Worm (Caenorhabditis elegans) whole organism, L1 larva: ENCODE data around the gene tre-5.

Experiments
- aha-1 ChIP-seq: fragments of 150-350 bp; optimal IDR thresholded peaks from 2 replicates; lab custom pipeline; 2014; ENCODE audit warnings: missing biosample characterization, missing genetic modification characterization
- alr-1 ChIP-seq: fragments of 200-800 bp; sonication (Bioruptor generic); optimal IDR thresholded peaks from 2 replicates; lab custom pipeline; 2018; ENCODE audit warnings: borderline replicate concordance, mild to moderate bottlenecking, missing genetic modification characterization, missing compliant biosample characterization
- aly-2 ChIP-seq: fragments of 150-350 bp; optimal IDR thresholded peaks from 2 replicates; lab custom pipeline; 2014; ENCODE audit warnings: missing biosample characterization, missing genetic modification characterization
- ama-1 ChIP-seq: fragments of 150-350 bp; optimal IDR thresholded peaks from 2 replicates; lab custom pipeline; 2014
- blmp-1 ChIP-seq: fragments of 150-350 bp; optimal IDR thresholded peaks from 2 replicates; lab custom pipeline; 2014; ENCODE audit warnings: missing biosample characterization, missing genetic modification characterization
- ceh-8 ChIP-seq: fragments of 200-800 bp; sonication (Bioruptor generic); optimal IDR thresholded peaks from 2 replicates; lab custom pipeline; 2018; ENCODE audit warnings: mild to moderate bottlenecking, missing genetic modification characterization, moderate library complexity, missing compliant biosample characterization
- ceh-88 ChIP-seq: fragments of 200-800 bp; sonication (Bioruptor generic); IDR thresholded peaks from 2 replicates; pipeline ENCODE4 v1.3.6; 2022; ENCODE audit warnings: missing genetic modification characterization, missing compliant biosample characterization
- ceh-90 ChIP-seq: sonication (generic microtip); optimal IDR thresholded peaks from 2 replicates; lab custom pipeline; 2016; ENCODE audit warnings: missing genetic modification characterization, missing compliant biosample characterization
- ces-1 ChIP-seq: fragments of 150-350 bp; optimal IDR thresholded peaks from 2 replicates; lab custom pipeline; 2014; ENCODE audit warnings: missing biosample characterization, missing genetic modification reagents, missing genetic modification characterization
- efl-1 ChIP-seq, 4 experiments: fragments of 150-350 bp; optimal IDR thresholded peaks in 3 of 4; peaks in 1 of 4; 1 replicate in 1 of 4; 2 replicates in 3 of 4; lab custom pipeline; 2014; ENCODE audit warnings: missing biosample characterization in 2 of 4, missing genetic modification characterization in 2 of 4, missing genetic modification reagents in 2 of 4
- efl-3 ChIP-seq: fragments of 200-800 bp; sonication (Bioruptor generic); optimal IDR thresholded peaks from 2 replicates; lab custom pipeline; 2018; ENCODE audit warnings: mild to moderate bottlenecking, missing genetic modification characterization, missing compliant biosample characterization
- egl-13 ChIP-seq: sonication (generic microtip); optimal IDR thresholded peaks from 2 replicates; lab custom pipeline; 2016; ENCODE audit warnings: missing genotype, missing genetic modification reagents, missing genetic modification characterization, missing compliant biosample characterization
- egl-27 ChIP-seq, 2 experiments: fragments of 150-350 bp in 1 of 2; sonication (generic microtip); optimal IDR thresholded peaks; 3 replicates each; lab custom pipeline; 2017 to 2018; ENCODE audit warnings: missing biosample characterization in 2 of 2, missing genetic modification characterization in 2 of 2, missing genetic modification reagents in 2 of 2
- elt-3 ChIP-seq, 6 experiments: fragments of 150-350 bp in 1 of 6; sonication (generic microtip); optimal IDR thresholded peaks; 2 replicates each; lab custom pipeline; 2017 to 2018; ENCODE audit warnings: missing biosample characterization in 6 of 6, missing genetic modification characterization in 6 of 6, inconsistent platforms in 1 of 6
- ets-5 ChIP-seq: fragments of 200-800 bp; sonication (Bioruptor generic); IDR thresholded peaks from 2 replicates; pipeline ENCODE4 v1.3.6; 2022; ENCODE audit warnings: missing genetic modification characterization, missing compliant biosample characterization
- fkh-10 ChIP-seq: sonication (generic microtip); optimal IDR thresholded peaks from 2 replicates; lab custom pipeline; 2017; ENCODE audit warnings: missing biosample characterization, missing genetic modification reagents, missing genetic modification characterization
- fkh-4 ChIP-seq: sonication (generic microtip); optimal IDR thresholded peaks from 2 replicates; lab custom pipeline; 2016; ENCODE audit warnings: missing compliant biosample characterization, missing genetic modification characterization, borderline replicate concordance
- fkh-8 ChIP-seq: sonication (generic microtip); optimal IDR thresholded peaks from 2 replicates; lab custom pipeline; 2016; ENCODE audit warnings: mild to moderate bottlenecking, missing genetic modification characterization, missing compliant biosample characterization
- hlh-4 ChIP-seq: sonication (generic microtip); optimal IDR thresholded peaks from 2 replicates; lab custom pipeline; 2016; ENCODE audit warnings: mild to moderate bottlenecking, missing genetic modification characterization, missing compliant biosample characterization
- hpl-2 ChIP-seq: fragments of 150-350 bp; optimal IDR thresholded peaks from 2 replicates; lab custom pipeline; 2014; ENCODE audit warnings: missing biosample characterization, missing genetic modification reagents, missing genetic modification characterization
- irx-1 ChIP-seq: sonication (generic microtip); optimal IDR thresholded peaks from 2 replicates; lab custom pipeline; 2016; ENCODE audit warnings: missing genetic modification characterization, missing compliant biosample characterization
- jun-1 ChIP-seq: fragments of 150-350 bp; optimal IDR thresholded peaks from 2 replicates; lab custom pipeline; 2014; ENCODE audit warnings: missing biosample characterization, missing genetic modification reagents, missing genetic modification characterization
- lin-13 ChIP-seq: fragments of 150-350 bp; optimal IDR thresholded peaks from 2 replicates; lab custom pipeline; 2014; ENCODE audit warnings: missing biosample characterization, missing genetic modification reagents, missing genetic modification characterization
- lin-35 ChIP-seq, 2 experiments: fragments of 150-350 bp; optimal IDR thresholded peaks; 2 replicates each; lab custom pipeline; 2014; ENCODE audit warnings: missing biosample characterization in 2 of 2, missing genetic modification characterization in 2 of 2, missing genetic modification reagents in 2 of 2
- lin-39 ChIP-seq: fragments of 150-350 bp; optimal IDR thresholded peaks from 2 replicates; lab custom pipeline; 2014; ENCODE audit warnings: missing biosample characterization, missing genetic modification reagents, missing genetic modification characterization
- lir-3 ChIP-seq: sonication (generic microtip); optimal IDR thresholded peaks from 2 replicates; lab custom pipeline; 2016; ENCODE audit warnings: mild to moderate bottlenecking, missing genetic modification characterization, moderate library complexity, missing compliant biosample characterization; ENCODE audit not compliant: poor library complexity
- lsy-2 ChIP-seq, 2 experiments: fragments of 150-350 bp; optimal IDR thresholded peaks; 2 replicates each; lab custom pipeline; 2014; ENCODE audit warnings: missing biosample characterization in 2 of 2, missing genetic modification characterization in 2 of 2
- mab-9 ChIP-seq: fragments of 200-800 bp; sonication (Bioruptor generic); IDR thresholded peaks from 2 replicates; pipeline ENCODE4 v1.3.6; 2022; ENCODE audit warnings: missing genetic modification reagents, missing genetic modification characterization, missing compliant biosample characterization
- nhr-11 ChIP-seq: fragments of 150-350 bp; optimal IDR thresholded peaks from 2 replicates; lab custom pipeline; 2014; ENCODE audit warnings: missing biosample characterization, missing genetic modification characterization
- nhr-12 ChIP-seq: sonication (generic microtip); optimal IDR thresholded peaks from 2 replicates; lab custom pipeline; 2017; ENCODE audit warnings: missing biosample characterization, missing genetic modification characterization
- nhr-19 ChIP-seq: fragments of 200-800 bp; sonication (Bioruptor generic); conservative IDR thresholded peaks from 2 replicates; pipeline ENCODE4 v1.3.6; 2022; ENCODE audit warnings: missing genetic modification characterization, missing compliant biosample characterization
- nhr-20 ChIP-seq: sonication (generic microtip); optimal IDR thresholded peaks from 2 replicates; lab custom pipeline; 2016; ENCODE audit warnings: mild to moderate bottlenecking, missing genetic modification characterization, missing compliant biosample characterization
- nhr-47 ChIP-seq: sonication (generic microtip); optimal IDR thresholded peaks from 2 replicates; lab custom pipeline; 2016; ENCODE audit warnings: mild to moderate bottlenecking, missing genetic modification characterization, moderate library complexity, missing compliant biosample characterization
- nhr-76 ChIP-seq: sonication (generic microtip); optimal IDR thresholded peaks from 2 replicates; lab custom pipeline; 2017; ENCODE audit warnings: missing biosample characterization, missing genetic modification characterization
- nhr-77 ChIP-seq: fragments of 150-350 bp; optimal IDR thresholded peaks from 2 replicates; lab custom pipeline; 2014; ENCODE audit warnings: missing biosample characterization, missing genetic modification characterization
- nhr-84 ChIP-seq: sonication (generic microtip); optimal IDR thresholded peaks from 2 replicates; lab custom pipeline; 2017; ENCODE audit warnings: missing biosample characterization, missing genetic modification characterization
- nhr-85 ChIP-seq: sonication (generic microtip); peaks from one replicate; lab custom pipeline; 2016; ENCODE audit warnings: missing genetic modification characterization, inconsistent platforms, missing compliant biosample characterization
- pag-3 ChIP-seq: sonication (generic microtip); optimal IDR thresholded peaks from 2 replicates; lab custom pipeline; 2017; ENCODE audit warnings: missing genetic modification characterization, mild to moderate bottlenecking, missing compliant biosample characterization, antibody characterized with exemption, borderline replicate concordance; ENCODE audit not compliant: insufficient read depth
- pax-3 ChIP-seq: fragments of 200-800 bp; sonication (Bioruptor generic); optimal IDR thresholded peaks from 2 replicates; lab custom pipeline; 2018; ENCODE audit warnings: mild to moderate bottlenecking, missing genetic modification characterization, moderate library complexity, missing compliant biosample characterization
- pqm-1 ChIP-seq: sonication (generic microtip); optimal IDR thresholded peaks from 3 replicates; lab custom pipeline; 2017; ENCODE audit warnings: missing biosample characterization, missing genetic modification characterization
- rnt-1 ChIP-seq: sonication (generic microtip); optimal IDR thresholded peaks from 2 replicates; lab custom pipeline; 2016; ENCODE audit warnings: mild to moderate bottlenecking, missing genetic modification characterization, moderate library complexity, missing compliant biosample characterization
- snpc-4 ChIP-seq: fragments of 150-350 bp; optimal IDR thresholded peaks from 2 replicates; lab custom pipeline; 2014; ENCODE audit warnings: missing biosample characterization, missing genetic modification characterization
- snu-23 ChIP-seq: sonication (generic microtip); optimal IDR thresholded peaks from 2 replicates; lab custom pipeline; 2016; ENCODE audit warnings: missing genetic modification characterization, missing compliant biosample characterization
- sox-4 ChIP-seq: sonication (generic microtip); optimal IDR thresholded peaks from 2 replicates; lab custom pipeline; 2016; ENCODE audit warnings: missing genetic modification characterization, missing compliant biosample characterization
- tlp-1 ChIP-seq: fragments of 150-350 bp; optimal IDR thresholded peaks from 2 replicates; lab custom pipeline; 2014; ENCODE audit warnings: missing biosample characterization, missing genetic modification characterization
- unc-130 ChIP-seq: fragments of 150-350 bp; optimal IDR thresholded peaks from 2 replicates; lab custom pipeline; 2017; ENCODE audit warnings: missing biosample characterization, missing genetic modification characterization, inconsistent platforms
- unc-62 ChIP-seq: fragments of 150-350 bp; optimal IDR thresholded peaks from 2 replicates; lab custom pipeline; 2014; ENCODE audit warnings: missing biosample characterization, missing genetic modification reagents, missing genetic modification characterization
- unc-86 ChIP-seq: sonication (generic microtip); optimal IDR thresholded peaks from 2 replicates; lab custom pipeline; 2016; ENCODE audit warnings: missing genetic modification characterization, missing compliant biosample characterization
- unc-98 ChIP-seq: fragments of 200-800 bp; sonication (Bioruptor generic); IDR thresholded peaks from 2 replicates; pipeline ENCODE4 v1.3.6; 2022; ENCODE audit warnings: missing genetic modification characterization, missing compliant biosample characterization
- zag-1 ChIP-seq: fragments of 150-350 bp; optimal IDR thresholded peaks from 2 replicates; lab custom pipeline; 2014; ENCODE audit warnings: missing biosample characterization, missing genetic modification characterization
- zip-4 ChIP-seq: fragments of 200-800 bp; sonication (Bioruptor generic); optimal IDR thresholded peaks from 2 replicates; lab custom pipeline; 2018; ENCODE audit warnings: mild to moderate bottlenecking, missing genetic modification characterization, moderate library complexity, missing compliant biosample characterization
- ztf-11 ChIP-seq, 2 experiments: sonication (generic microtip); optimal IDR thresholded peaks; 2 replicates each; lab custom pipeline; 2016 to 2017; ENCODE audit warnings: missing genetic modification characterization in 2 of 2, missing biosample characterization in 1 of 2, missing compliant biosample characterization in 1 of 2
- ztf-4 ChIP-seq: fragments of 150-350 bp; optimal IDR thresholded peaks from 2 replicates; lab custom pipeline; 2014; ENCODE audit warnings: missing biosample characterization, missing genetic modification characterization

Gene tre-5

ce11 chrII:43640-44039 is 11.5 kb downstream of the tre-5 start, which contains the start of gene nfyc-1 (continued):
- peak; percentile 57 for TF ChIP-seq fkh-8
- no peak for TF ChIP-seq fkh-10 (GFP tag; lab: Kevin White, UChicago)
- TF ChIP-seq efl-1 (optimal IDR thresholded peaks at IDR 0.05; lab: Kevin White, UChicago), result peak; percentile 77 to 78
- TF ChIP-seq efl-1 (GFP tag; optimal IDR thresholded peaks at IDR 0.05 in 1 of 2; lab: Kevin White, UChicago), result peak; percentile 80 to 96
- TF ChIP-seq blmp-1 (tag; lab: Kevin White, UChicago), result peak; percentile 74
- peak; percentile 52 for TF ChIP-seq nhr-85
- TF ChIP-seq ama-1 (lab: Kevin White, UChicago), result no peak
- TF ChIP-seq snu-23 (GFP tag; lab: Kevin White, UChicago), result peak; percentile 83
- TF ChIP-seq nhr-47 (tag; lab: Kevin White, UChicago), result peak; percentile 74
- no peak for TF ChIP-seq nhr-77
- TF ChIP-seq irx-1 (tag; lab: Kevin White, UChicago), result peak; percentile 22
- TF ChIP-seq unc-86 (tag; lab: Kevin White, UChicago), result peak; percentile 50
- no peak for TF ChIP-seq mab-9 (GFP tag; lab: Robert Waterston, UW)
- TF ChIP-seq hpl-2 (GFP tag; lab: Kevin White, UChicago), result no peak
- no peak for TF ChIP-seq efl-3 (GFP tag; lab: Kevin White, UChicago)
- TF ChIP-seq pax-3 (tag; lab: Kevin White, UChicago), result no peak
- TF ChIP-seq snpc-4 (tag; lab: Kevin White, UChicago), result peak; percentile 26
- no peak for TF ChIP-seq ceh-90 (tag; lab: Kevin White, UChicago)
- peak; percentile 42 for TF ChIP-seq lin-13 (GFP tag; lab: Kevin White, UChicago)
- TF ChIP-seq alr-1, result no peak
- no peak for TF ChIP-seq pqm-1
- no peak for TF ChIP-seq tlp-1 (tag; lab: Kevin White, UChicago)
- no peak for TF ChIP-seq fkh-4
- TF ChIP-seq aha-1 (tag; lab: Kevin White, UChicago), result no peak
- peak; percentile 75 to 88 for TF ChIP-seq lsy-2 (tag; optimal IDR thresholded peaks at IDR 0.05; lab: Kevin White, UChicago)
- no peak for TF ChIP-seq nhr-76
- TF ChIP-seq nhr-20, result peak; percentile 61
- no peak for TF ChIP-seq ets-5 (GFP tag; lab: Robert Waterston, UW)
- peak in 1 of 6 experiments; percentile 47 for TF ChIP-seq elt-3 (tag; optimal IDR thresholded peaks at IDR 0.05; lab: Kevin White, UChicago)
- peak; percentile 76 to 86 for TF ChIP-seq lin-35 (GFP tag; optimal IDR thresholded peaks at IDR 0.05; lab: Kevin White, UChicago)
- TF ChIP-seq egl-13 (tag; lab: Kevin White, UChicago), result peak; percentile 8
- no peak for TF ChIP-seq unc-98
- no peak for TF ChIP-seq nhr-12 (tag; lab: Kevin White, UChicago)
- TF ChIP-seq ztf-11 (tag; optimal IDR thresholded peaks at IDR 0.05; lab: Kevin White, UChicago), result peak in 1 of 2 experiments; percentile 1
- no peak for TF ChIP-seq ces-1 (GFP tag; lab: Kevin White, UChicago)
- TF ChIP-seq ztf-4 (tag; lab: Kevin White, UChicago), result peak; percentile 25
- no peak for TF ChIP-seq zag-1 (tag; lab: Kevin White, UChicago)
- no peak for TF ChIP-seq ceh-88
- TF ChIP-seq rnt-1 (tag; lab: Kevin White, UChicago), result peak; percentile 56
- TF ChIP-seq nhr-84 (tag; lab: Kevin White, UChicago), result no peak
- TF ChIP-seq nhr-19 (GFP tag; lab: Robert Waterston, UW), result peak; percentile 23; the same call in 1 of the 2 replicates
- TF ChIP-seq sox-4 (tag; lab: Kevin White, UChicago), result no peak
- no peak for TF ChIP-seq unc-62 (GFP tag; lab: Kevin White, UChicago)
- TF ChIP-seq pag-3 (tag; lab: Kevin White, UChicago), result no peak
- peak; percentile 4 for TF ChIP-seq lir-3 (tag; lab: Kevin White, UChicago)
- peak; percentile 89 for TF ChIP-seq unc-130
- TF ChIP-seq egl-27 (tag; optimal IDR thresholded peaks at IDR 0.05; lab: Kevin White, UChicago), result no peak
- no peak for TF ChIP-seq zip-4 (GFP tag; lab: Kevin White, UChicago)
- no peak for TF ChIP-seq nhr-11 (tag; lab: Kevin White, UChicago)
- TF ChIP-seq hlh-4, result no peak
- TF ChIP-seq ceh-8 (GFP tag; lab: Kevin White, UChicago), result no peak
- TF ChIP-seq jun-1 (tag; lab: Kevin White, UChicago), result no peak
- TF ChIP-seq lin-39 (tag; lab: Kevin White, UChicago), result no peak
- no peak for TF ChIP-seq aly-2
